Worm (Caenorhabditis elegans) whole organism, early embryonic: ENCODE results near the gene Y54F10AM.8.

ENCODE experiments used
- B0310.2 ChIP-seq: sonication (generic microtip); optimal IDR thresholded peaks from 2 replicates; lab custom pipeline; 2016; ENCODE audit warnings: mild to moderate bottlenecking, missing genetic modification characterization, missing compliant biosample characterization
- F13C5.2 ChIP-seq: sonication (generic microtip); optimal IDR thresholded peaks from 2 replicates; lab custom pipeline; 2017; ENCODE audit warnings: mild to moderate bottlenecking, missing genetic modification characterization, inconsistent platforms, missing compliant biosample characterization
- ama-1 ChIP-seq: fragments of 150-350 bp; optimal IDR thresholded peaks from 2 replicates; lab custom pipeline; 2014
- ceh-13 ChIP-seq: fragments of 200-800 bp; sonication (Bioruptor generic); optimal IDR thresholded peaks from 2 replicates; lab custom pipeline; 2018; ENCODE audit warnings: mild to moderate bottlenecking, missing genetic modification characterization, missing compliant biosample characterization
- ets-7 ChIP-seq: sonication (generic microtip); optimal IDR thresholded peaks from 2 replicates; lab custom pipeline; 2016; ENCODE audit warnings: missing genotype, missing genetic modification characterization, missing compliant biosample characterization
- hmg-4 ChIP-seq: fragments of 200-800 bp; sonication (Bioruptor generic); optimal IDR thresholded peaks from 2 replicates; lab custom pipeline; 2018; ENCODE audit warnings: mild to moderate bottlenecking, missing genetic modification characterization, missing compliant biosample characterization
- hnd-1 ChIP-seq: sonication (generic microtip); optimal IDR thresholded peaks from 2 replicates; lab custom pipeline; 2016; ENCODE audit warnings: missing genetic modification characterization, missing compliant biosample characterization
- pes-1 ChIP-seq: fragments of 200-800 bp; sonication (Bioruptor generic); IDR thresholded peaks from 2 replicates; pipeline ENCODE4 v1.3.6; 2022; ENCODE audit warnings: missing genetic modification reagents, missing genetic modification characterization, missing compliant biosample characterization
- tra-4 ChIP-seq: sonication (generic microtip); optimal IDR thresholded peaks from 2 replicates; lab custom pipeline; 2017; ENCODE audit warnings: missing genetic modification characterization, missing compliant biosample characterization

ce11 chrIII:2506463-2506862 is 1.3 kb downstream of the Y54F10AM.8 start:
- no peak for TF ChIP-seq ceh-13 (GFP tag; lab: Kevin White, UChicago)
- no peak for TF ChIP-seq pes-1 (GFP tag; lab: Robert Waterston, UW)
- TF ChIP-seq ets-7 = no peak
- no peak for TF ChIP-seq tra-4 (tag; lab: Kevin White, UChicago)
- TF ChIP-seq ama-1 (lab: Kevin White, UChicago) = no peak
- TF ChIP-seq B0310.2 (tag; lab: Kevin White, UChicago) = no peak
- no peak for TF ChIP-seq F13C5.2 (tag; lab: Kevin White, UChicago)
- no peak for TF ChIP-seq hnd-1 (tag; lab: Kevin White, UChicago)
- no peak for TF ChIP-seq hmg-4 (GFP tag; lab: Kevin White, UChicago)
